Fruit fly (Drosophila melanogaster): Measurements from ENCODE around the gene RpL35.

The RpL35 gene

DNA sequence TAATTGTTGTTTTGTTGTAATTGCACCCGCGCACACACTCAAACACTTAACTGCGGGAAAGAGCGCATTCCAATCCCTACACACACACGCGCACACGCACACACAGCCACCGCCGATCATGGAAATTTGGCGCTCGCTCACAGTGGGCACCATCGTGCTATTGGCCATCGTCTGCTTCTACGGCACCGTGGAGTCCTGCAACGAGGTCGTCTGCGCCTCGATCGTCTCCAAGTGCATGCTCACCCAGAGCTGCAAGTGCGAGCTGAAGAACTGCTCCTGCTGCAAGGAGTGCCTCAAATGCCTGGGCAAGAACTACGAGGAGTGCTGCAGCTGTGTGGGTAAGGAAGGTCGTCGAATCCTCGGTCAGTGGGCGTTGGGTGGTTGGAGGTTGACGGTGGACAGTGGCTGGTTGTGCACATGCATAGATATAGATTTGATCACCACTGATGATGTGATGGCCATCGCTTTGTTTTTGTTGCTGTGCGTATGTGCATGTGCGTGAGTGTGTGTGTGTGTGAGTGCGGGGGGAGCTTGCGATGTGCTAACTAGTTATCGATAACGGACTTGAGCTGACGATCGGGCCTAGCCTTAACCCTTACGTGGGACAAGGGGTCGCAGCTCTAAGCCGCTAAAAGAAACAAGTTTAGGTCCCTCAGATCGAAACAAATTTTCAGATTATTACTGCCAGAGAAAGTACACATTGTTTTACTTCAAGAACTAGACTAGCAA lies 18.6 kb downstream of the RpL35 start:
- TF ChIP-seq CG32264 (GFP tag; optimal IDR thresholded peaks at IDR 0.05), result no peak
- no peak for TF ChIP-seq psq (GFP tag; optimal IDR thresholded peaks at IDR 0.05)
- TF ChIP-seq woc (GFP tag; optimal IDR thresholded peaks at IDR 0.05), result peak; percentile 16

DNA sequence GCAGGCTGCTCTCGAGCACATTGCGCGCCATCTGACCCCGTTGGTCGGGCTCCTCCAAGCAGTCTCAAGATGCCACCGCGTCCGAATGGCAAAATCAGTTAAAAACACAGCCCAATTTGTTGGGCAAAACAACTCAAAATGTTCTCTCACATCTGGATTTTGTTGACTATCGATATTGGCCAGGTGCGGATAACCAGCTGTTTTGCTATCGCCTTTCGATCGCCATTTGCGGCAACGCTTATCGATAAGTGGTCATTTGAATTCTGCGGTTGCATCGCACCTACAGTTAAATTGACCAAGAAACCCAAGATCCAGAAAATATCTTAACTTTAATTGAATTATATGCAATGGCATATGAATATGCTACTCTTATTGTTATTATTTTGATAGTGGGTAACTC lies 22.8 kb downstream of the RpL35 start, which contains the start of gene CG3149:
CG3149 (minus strand) TSS at position 171 of the 400 bp plus-strand sequence.
- TF ChIP-seq pan (optimal IDR thresholded peaks at IDR 0.05), result no peak
- no peak for TF ChIP-seq sage (GFP tag; optimal IDR thresholded peaks at IDR 0.05)
- no peak for TF ChIP-seq lola (GFP tag; optimal IDR thresholded peaks at IDR 0.05)
- TF ChIP-seq dsf (GFP tag; optimal IDR thresholded peaks at IDR 0.05; ENCODE audit: borderline replicate concordance), result no peak
- no peak for TF ChIP-seq sv (GFP tag; optimal IDR thresholded peaks at IDR 0.05)
- no peak for TF ChIP-seq rgr (GFP tag; optimal IDR thresholded peaks at IDR 0.05)
- TF ChIP-seq HLH106 (tag; optimal IDR thresholded peaks at IDR 0.05), result no peak
- no peak for TF ChIP-seq CrebA (GFP tag; optimal IDR thresholded peaks at IDR 0.05; ENCODE audit: borderline replicate concordance)
- TF ChIP-seq brk (GFP tag; optimal IDR thresholded peaks at IDR 0.05), result no peak
- no peak for TF ChIP-seq br (GFP tag; optimal IDR thresholded peaks at IDR 0.05)
- TF ChIP-seq CG32264 (GFP tag; optimal IDR thresholded peaks at IDR 0.05), result no peak

DNA sequence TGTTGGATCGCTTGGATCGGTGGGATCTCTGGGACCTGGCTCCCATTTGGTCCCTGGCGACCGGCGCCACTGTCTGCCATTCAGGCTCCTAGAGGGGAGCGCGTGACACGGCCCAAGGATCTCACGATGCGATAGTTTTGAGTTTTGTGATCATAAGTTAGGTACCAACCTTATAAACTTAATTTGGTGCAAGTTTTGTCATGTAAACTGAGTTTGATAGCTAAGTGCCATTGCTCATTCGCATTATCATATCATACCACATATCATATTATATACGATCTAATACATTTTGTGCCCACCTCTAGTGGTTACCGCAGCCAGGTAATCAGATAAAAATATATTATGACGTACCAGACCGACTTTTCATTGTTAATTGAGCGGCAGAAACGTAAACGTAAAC lies 23.8 kb downstream of the RpL35 start:
- TF ChIP-seq N (GFP tag; optimal IDR thresholded peaks at IDR 0.05), result no peak
- no peak for TF ChIP-seq sage (GFP tag; optimal IDR thresholded peaks at IDR 0.05)
- TF ChIP-seq foxo (GFP tag; optimal IDR thresholded peaks at IDR 0.05), result no peak
- peak; percentile 75 for TF ChIP-seq HLH106 (tag; optimal IDR thresholded peaks at IDR 0.05)

DNA sequence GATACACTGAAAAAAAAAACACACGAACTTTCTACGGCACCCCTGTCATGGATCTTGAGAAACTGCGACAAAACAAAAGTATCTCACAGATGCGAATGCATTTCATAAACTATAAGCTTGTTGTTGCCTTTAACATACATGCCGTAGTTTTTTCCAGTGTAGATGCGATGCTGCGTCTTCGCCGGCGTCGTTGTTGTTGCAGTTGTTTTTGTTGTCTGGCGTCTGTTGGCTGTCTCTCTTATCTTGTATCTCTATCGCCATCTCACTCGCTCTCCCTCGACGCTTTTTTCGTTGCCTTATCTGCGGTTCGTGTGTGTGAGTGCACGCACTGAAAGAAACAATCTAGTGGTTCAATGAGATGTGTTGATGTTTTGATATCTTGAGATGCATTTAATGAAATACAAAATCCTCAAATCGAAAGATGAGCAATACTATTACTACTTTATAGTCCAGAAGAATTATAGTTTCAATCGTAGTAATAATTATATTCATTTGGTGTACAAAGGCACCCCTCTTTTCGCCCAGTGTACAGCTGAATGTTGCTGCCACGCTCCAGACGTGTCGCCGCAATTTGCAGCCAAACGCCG lies 24.3 kb downstream of the RpL35 start:
- TF ChIP-seq Jra (GFP tag; optimal IDR thresholded peaks at IDR 0.05) (peak; percentile 93), Rel (GFP tag; optimal IDR thresholded peaks at IDR 0.05) (peak; percentile 82), Rel (tag; optimal IDR thresholded peaks at IDR 0.05) (peak; percentile 38), brk (GFP tag; optimal IDR thresholded peaks at IDR 0.05) (peak; percentile 88), ey (GFP tag; optimal IDR thresholded peaks at IDR 0.05) (peak; percentile 98), fru (GFP tag; optimal IDR thresholded peaks at IDR 0.05) (peak; percentile 98), dsf (GFP tag; optimal IDR thresholded peaks at IDR 0.05; ENCODE audit: borderline replicate concordance) (peak; percentile 89), CG9705 (GFP tag; optimal IDR thresholded peaks at IDR 0.05) (peak; percentile 93), Myc (optimal IDR thresholded peaks at IDR 0.05) (no peak), tai (GFP tag; optimal IDR thresholded peaks at IDR 0.05) (no peak), CrebA (GFP tag; optimal IDR thresholded peaks at IDR 0.05; ENCODE audit: borderline replicate concordance) (no peak), N (GFP tag; optimal IDR thresholded peaks at IDR 0.05) (no peak), br (GFP tag; optimal IDR thresholded peaks at IDR 0.05) (peak; percentile 98), usp (GFP tag; optimal IDR thresholded peaks at IDR 0.05) (no peak), jim (GFP tag; optimal IDR thresholded peaks at IDR 0.05) (peak; percentile 67), pan (optimal IDR thresholded peaks at IDR 0.05) (no peak), Mio (GFP tag; optimal IDR thresholded peaks at IDR 0.05) (peak; percentile 87), sv (GFP tag; optimal IDR thresholded peaks at IDR 0.05) (peak; percentile 99), CG32264 (GFP tag; optimal IDR thresholded peaks at IDR 0.05) (peak; percentile 90), Sp1 (GFP tag; optimal IDR thresholded peaks at IDR 0.05) (peak; percentile 93), Hr78 (GFP tag; optimal IDR thresholded peaks at IDR 0.05) (no peak), HLH106 (tag; optimal IDR thresholded peaks at IDR 0.05) (peak; percentile 79), h (GFP tag; optimal IDR thresholded peaks at IDR 0.05) (peak; percentile 98), dl (GFP tag; optimal IDR thresholded peaks at IDR 0.05; ENCODE audit: insufficient read depth in 1 of 2, partially characterized antibody in 2 of 2) (no peak), woc (GFP tag; optimal IDR thresholded peaks at IDR 0.05) (peak; percentile 92), Abd-B (GFP tag; optimal IDR thresholded peaks at IDR 0.05) (no peak), rgr (GFP tag; optimal IDR thresholded peaks at IDR 0.05) (peak; percentile 97), Vsx2 (GFP tag; optimal IDR thresholded peaks at IDR 0.05; ENCODE audit: partially characterized antibody) (no peak), sage (GFP tag; optimal IDR thresholded peaks at IDR 0.05) (peak; percentile 94), Hnf4 (GFP tag; optimal IDR thresholded peaks at IDR 0.05) (peak; percentile 97), foxo (GFP tag; optimal IDR thresholded peaks at IDR 0.05) (peak; percentile 86 to 99), dmrt93B (GFP tag; optimal IDR thresholded peaks at IDR 0.05) (peak; percentile 94), psq (GFP tag; optimal IDR thresholded peaks at IDR 0.05) (peak; percentile 93), OdsH (GFP tag; optimal IDR thresholded peaks at IDR 0.05) (peak; percentile 95), Dfd (GFP tag; optimal IDR thresholded peaks at IDR 0.05) (no peak), Dif (GFP tag; optimal IDR thresholded peaks at IDR 0.05; ENCODE audit: partially characterized antibody) (no peak), lola (GFP tag; optimal IDR thresholded peaks at IDR 0.05) (no peak), Hr83 (GFP tag; optimal IDR thresholded peaks at IDR 0.05; ENCODE audit: poor library complexity, severe bottlenecking) (peak; percentile 60), GATAd (GFP tag; optimal IDR thresholded peaks at IDR 0.05) (peak; percentile 90)
